Worm (Caenorhabditis elegans) whole organism, L1 larva: ENCODE data around the gene F57C2.4.
A peak's percentile ranks its signal among the peaks of the same experiment; 100 is the strongest.

Experiments used
- F16B12.6 ChIP-seq: fragments of 150-350 bp; optimal IDR thresholded peaks from 2 replicates; lab custom pipeline; 2014; ENCODE audit warnings: missing biosample characterization, missing genetic modification characterization
- Y116A8C.19 ChIP-seq: sonication (generic microtip); optimal IDR thresholded peaks from 2 replicates; lab custom pipeline; 2016; ENCODE audit warnings: missing compliant biosample characterization, missing genetic modification characterization, borderline replicate concordance
- alr-1 ChIP-seq: fragments of 200-800 bp; sonication (Bioruptor generic); optimal IDR thresholded peaks from 2 replicates; lab custom pipeline; 2018; ENCODE audit warnings: borderline replicate concordance, mild to moderate bottlenecking, missing genetic modification characterization, missing compliant biosample characterization
- aly-2 ChIP-seq: fragments of 150-350 bp; optimal IDR thresholded peaks from 2 replicates; lab custom pipeline; 2014; ENCODE audit warnings: missing biosample characterization, missing genetic modification characterization
- ama-1 ChIP-seq: fragments of 150-350 bp; optimal IDR thresholded peaks from 2 replicates; lab custom pipeline; 2014
- blmp-1 ChIP-seq: fragments of 150-350 bp; optimal IDR thresholded peaks from 2 replicates; lab custom pipeline; 2014; ENCODE audit warnings: missing biosample characterization, missing genetic modification characterization
- ceh-82 ChIP-seq, 3 experiments: fragments of 150-350 bp in 1 of 3; sonication (generic microtip) in 2 of 3; optimal IDR thresholded peaks; 2 replicates each; lab custom pipeline; 2014 to 2017; ENCODE audit warnings: missing biosample characterization in 3 of 3, missing genetic modification characterization in 3 of 3
- ceh-88 ChIP-seq: fragments of 200-800 bp; sonication (Bioruptor generic); IDR thresholded peaks from 2 replicates; pipeline ENCODE4 v1.3.6; 2022; ENCODE audit warnings: missing genetic modification characterization, missing compliant biosample characterization
- ceh-90 ChIP-seq: sonication (generic microtip); optimal IDR thresholded peaks from 2 replicates; lab custom pipeline; 2016; ENCODE audit warnings: missing genetic modification characterization, missing compliant biosample characterization
- dpl-1 ChIP-seq, 3 experiments: fragments of 150-350 bp in 2 of 3; sonication (generic microtip) in 1 of 3; optimal IDR thresholded peaks; 2 replicates each; lab custom pipeline; 2014 to 2017; ENCODE audit warnings: missing biosample characterization in 3 of 3, missing genetic modification characterization in 3 of 3, missing genetic modification reagents in 3 of 3
- dsc-1 ChIP-seq: sonication (generic microtip); optimal IDR thresholded peaks from 2 replicates; lab custom pipeline; 2016; ENCODE audit warnings: mild to moderate bottlenecking, missing genetic modification characterization, missing compliant biosample characterization
- egl-13 ChIP-seq: sonication (generic microtip); optimal IDR thresholded peaks from 2 replicates; lab custom pipeline; 2016; ENCODE audit warnings: missing genotype, missing genetic modification reagents, missing genetic modification characterization, missing compliant biosample characterization
- egl-27 ChIP-seq, 2 experiments: fragments of 150-350 bp in 1 of 2; sonication (generic microtip); optimal IDR thresholded peaks; 3 replicates each; lab custom pipeline; 2017 to 2018; ENCODE audit warnings: missing biosample characterization in 2 of 2, missing genetic modification characterization in 2 of 2, missing genetic modification reagents in 2 of 2
- ets-5 ChIP-seq: fragments of 200-800 bp; sonication (Bioruptor generic); IDR thresholded peaks from 2 replicates; pipeline ENCODE4 v1.3.6; 2022; ENCODE audit warnings: missing genetic modification characterization, missing compliant biosample characterization
- fkh-10 ChIP-seq: sonication (generic microtip); optimal IDR thresholded peaks from 2 replicates; lab custom pipeline; 2017; ENCODE audit warnings: missing biosample characterization, missing genetic modification reagents, missing genetic modification characterization
- grh-1 ChIP-seq: fragments of 200-800 bp; sonication (Bioruptor generic); IDR thresholded peaks from 2 replicates; pipeline ENCODE4 v1.3.6; 2022; ENCODE audit warnings: missing genetic modification reagents, missing genetic modification characterization, missing compliant biosample characterization
- hlh-17 ChIP-seq: fragments of 200-800 bp; sonication (Bioruptor generic); optimal IDR thresholded peaks from 2 replicates; lab custom pipeline; 2018; ENCODE audit warnings: missing genetic modification characterization, mild to moderate bottlenecking, missing compliant biosample characterization, moderate library complexity, borderline replicate concordance
- hlh-4 ChIP-seq: sonication (generic microtip); optimal IDR thresholded peaks from 2 replicates; lab custom pipeline; 2016; ENCODE audit warnings: mild to moderate bottlenecking, missing genetic modification characterization, missing compliant biosample characterization
- jun-1 ChIP-seq: fragments of 150-350 bp; optimal IDR thresholded peaks from 2 replicates; lab custom pipeline; 2014; ENCODE audit warnings: missing biosample characterization, missing genetic modification reagents, missing genetic modification characterization
- lin-13 ChIP-seq: fragments of 150-350 bp; optimal IDR thresholded peaks from 2 replicates; lab custom pipeline; 2014; ENCODE audit warnings: missing biosample characterization, missing genetic modification reagents, missing genetic modification characterization
- lin-14 ChIP-seq: fragments of 200-800 bp; sonication (Bioruptor generic); optimal IDR thresholded peaks from 2 replicates; lab custom pipeline; 2018; ENCODE audit warnings: mild to moderate bottlenecking, missing genetic modification characterization, moderate library complexity, missing compliant biosample characterization
- lin-15B ChIP-seq: fragments of 150-350 bp; sonication (generic microtip); optimal IDR thresholded peaks from 3 replicates; lab custom pipeline; 2014; ENCODE audit warnings: missing biosample characterization, missing genetic modification characterization
- lin-35 ChIP-seq, 2 experiments: fragments of 150-350 bp; optimal IDR thresholded peaks; 2 replicates each; lab custom pipeline; 2014; ENCODE audit warnings: missing biosample characterization in 2 of 2, missing genetic modification characterization in 2 of 2, missing genetic modification reagents in 2 of 2
- lir-3 ChIP-seq: sonication (generic microtip); optimal IDR thresholded peaks from 2 replicates; lab custom pipeline; 2016; ENCODE audit warnings: mild to moderate bottlenecking, missing genetic modification characterization, moderate library complexity, missing compliant biosample characterization; ENCODE audit not compliant: poor library complexity
- lsy-2 ChIP-seq, 2 experiments: fragments of 150-350 bp; optimal IDR thresholded peaks; 2 replicates each; lab custom pipeline; 2014; ENCODE audit warnings: missing biosample characterization in 2 of 2, missing genetic modification characterization in 2 of 2
- mab-9 ChIP-seq: fragments of 200-800 bp; sonication (Bioruptor generic); IDR thresholded peaks from 2 replicates; pipeline ENCODE4 v1.3.6; 2022; ENCODE audit warnings: missing genetic modification reagents, missing genetic modification characterization, missing compliant biosample characterization
- mef-2 ChIP-seq: fragments of 150-350 bp; optimal IDR thresholded peaks from 2 replicates; lab custom pipeline; 2014; ENCODE audit warnings: missing biosample characterization, missing genetic modification characterization
- mep-1 ChIP-seq: fragments of 150-350 bp; optimal IDR thresholded peaks from 2 replicates; lab custom pipeline; 2014; ENCODE audit warnings: missing biosample characterization, missing genetic modification characterization
- nhr-11 ChIP-seq: fragments of 150-350 bp; optimal IDR thresholded peaks from 2 replicates; lab custom pipeline; 2014; ENCODE audit warnings: missing biosample characterization, missing genetic modification characterization
- nhr-19 ChIP-seq: fragments of 200-800 bp; sonication (Bioruptor generic); conservative IDR thresholded peaks from 2 replicates; pipeline ENCODE4 v1.3.6; 2022; ENCODE audit warnings: missing genetic modification characterization, missing compliant biosample characterization
- nhr-20 ChIP-seq: sonication (generic microtip); optimal IDR thresholded peaks from 2 replicates; lab custom pipeline; 2016; ENCODE audit warnings: mild to moderate bottlenecking, missing genetic modification characterization, missing compliant biosample characterization
- nhr-47 ChIP-seq: sonication (generic microtip); optimal IDR thresholded peaks from 2 replicates; lab custom pipeline; 2016; ENCODE audit warnings: mild to moderate bottlenecking, missing genetic modification characterization, moderate library complexity, missing compliant biosample characterization
- nhr-71 ChIP-seq: sonication (generic microtip); optimal IDR thresholded peaks from 2 replicates; lab custom pipeline; 2016; ENCODE audit warnings: mild to moderate bottlenecking, missing genetic modification characterization, moderate library complexity, missing compliant biosample characterization
- nhr-77 ChIP-seq: fragments of 150-350 bp; optimal IDR thresholded peaks from 2 replicates; lab custom pipeline; 2014; ENCODE audit warnings: missing biosample characterization, missing genetic modification characterization
- nhr-84 ChIP-seq: sonication (generic microtip); optimal IDR thresholded peaks from 2 replicates; lab custom pipeline; 2017; ENCODE audit warnings: missing biosample characterization, missing genetic modification characterization
- nhr-90 ChIP-seq: sonication (generic microtip); optimal IDR thresholded peaks from 2 replicates; lab custom pipeline; 2016; ENCODE audit warnings: mild to moderate bottlenecking, missing genetic modification characterization, missing compliant biosample characterization; ENCODE audit not compliant: poor library complexity
- pax-3 ChIP-seq: fragments of 200-800 bp; sonication (Bioruptor generic); optimal IDR thresholded peaks from 2 replicates; lab custom pipeline; 2018; ENCODE audit warnings: mild to moderate bottlenecking, missing genetic modification characterization, moderate library complexity, missing compliant biosample characterization
- pqm-1 ChIP-seq: sonication (generic microtip); optimal IDR thresholded peaks from 3 replicates; lab custom pipeline; 2017; ENCODE audit warnings: missing biosample characterization, missing genetic modification characterization
- skn-1 ChIP-seq: fragments of 150-350 bp; optimal IDR thresholded peaks from 2 replicates; lab custom pipeline; 2014; ENCODE audit warnings: missing biosample characterization, missing genetic modification characterization
- snpc-4 ChIP-seq: fragments of 150-350 bp; optimal IDR thresholded peaks from 2 replicates; lab custom pipeline; 2014; ENCODE audit warnings: missing biosample characterization, missing genetic modification characterization
- snu-23 ChIP-seq: sonication (generic microtip); optimal IDR thresholded peaks from 2 replicates; lab custom pipeline; 2016; ENCODE audit warnings: missing genetic modification characterization, missing compliant biosample characterization
- sup-37 ChIP-seq: fragments of 200-800 bp; sonication (Bioruptor generic); optimal IDR thresholded peaks from 2 replicates; lab custom pipeline; 2018; ENCODE audit warnings: mild to moderate bottlenecking, missing genetic modification characterization, missing compliant biosample characterization
- swsn-7 ChIP-seq: sonication (generic microtip); optimal IDR thresholded peaks from 2 replicates; lab custom pipeline; 2016; ENCODE audit warnings: missing genetic modification characterization, missing compliant biosample characterization
- tbx-2 ChIP-seq: sonication (generic microtip); optimal IDR thresholded peaks from 2 replicates; lab custom pipeline; 2016; ENCODE audit warnings: missing genetic modification characterization, missing compliant biosample characterization
- tlp-1 ChIP-seq: fragments of 150-350 bp; optimal IDR thresholded peaks from 2 replicates; lab custom pipeline; 2014; ENCODE audit warnings: missing biosample characterization, missing genetic modification characterization
- unc-30 ChIP-seq: sonication (generic microtip); optimal IDR thresholded peaks from 2 replicates; lab custom pipeline; 2017; ENCODE audit warnings: missing biosample characterization, missing genetic modification characterization
- unc-86 ChIP-seq: sonication (generic microtip); optimal IDR thresholded peaks from 2 replicates; lab custom pipeline; 2016; ENCODE audit warnings: missing genetic modification characterization, missing compliant biosample characterization
- vab-15 ChIP-seq: sonication (generic microtip); optimal IDR thresholded peaks from 2 replicates; lab custom pipeline; 2017; ENCODE audit warnings: missing genotype, mild to moderate bottlenecking, missing genetic modification characterization, missing compliant biosample characterization
- xbp-1 ChIP-seq: sonication (generic microtip); optimal IDR thresholded peaks from 2 replicates; lab custom pipeline; 2016; ENCODE audit warnings: missing genetic modification characterization, missing compliant biosample characterization
- zip-4 ChIP-seq: fragments of 200-800 bp; sonication (Bioruptor generic); optimal IDR thresholded peaks from 2 replicates; lab custom pipeline; 2018; ENCODE audit warnings: mild to moderate bottlenecking, missing genetic modification characterization, moderate library complexity, missing compliant biosample characterization
- ztf-11 ChIP-seq, 2 experiments: sonication (generic microtip); optimal IDR thresholded peaks; 2 replicates each; lab custom pipeline; 2016 to 2017; ENCODE audit warnings: missing genetic modification characterization in 2 of 2, missing biosample characterization in 1 of 2, missing compliant biosample characterization in 1 of 2
- ztf-4 ChIP-seq: fragments of 150-350 bp; optimal IDR thresholded peaks from 2 replicates; lab custom pipeline; 2014; ENCODE audit warnings: missing biosample characterization, missing genetic modification characterization

The F57C2.4 gene

ce11 chrII:14528233-14528802 lies 3.2 kb downstream of the F57C2.4 start, which contains the start of the genes F57C2.5 and spat-1 (continued):
- TF ChIP-seq sup-37 (GFP tag; lab: Kevin White, UChicago) (no peak), zip-4 (GFP tag; lab: Kevin White, UChicago) (no peak), tbx-2 (tag; lab: Kevin White, UChicago) (peak; percentile 71), ceh-90 (tag; lab: Kevin White, UChicago) (peak; percentile 40), mef-2 (tag; lab: Kevin White, UChicago) (no peak), aly-2 (tag; lab: Kevin White, UChicago) (peak; percentile 46), snpc-4 (tag; lab: Kevin White, UChicago) (peak; percentile 51), ztf-11 (tag; optimal IDR thresholded peaks at IDR 0.05; lab: Kevin White, UChicago) (peak in 1 of 2 experiments; percentile 73), dsc-1 (peak; percentile 67), fkh-10 (GFP tag; lab: Kevin White, UChicago) (no peak), nhr-90 (peak; percentile 62), lir-3 (tag; lab: Kevin White, UChicago) (peak; percentile 81), unc-86 (tag; lab: Kevin White, UChicago) (peak; percentile 40), lin-13 (GFP tag; lab: Kevin White, UChicago) (peak; percentile 61), vab-15 (tag; lab: Kevin White, UChicago) (peak; percentile 89), lin-15B (tag; lab: Kevin White, UChicago) (peak; percentile 39), alr-1 (tag; lab: Kevin White, UChicago) (no peak), ets-5 (GFP tag; lab: Robert Waterston, UW) (no peak), nhr-84 (tag; lab: Kevin White, UChicago) (no peak), lin-35 (GFP tag; optimal IDR thresholded peaks at IDR 0.05; lab: Kevin White, UChicago) (peak; percentile 60 to 79), xbp-1 (tag; lab: Kevin White, UChicago) (peak; percentile 65), blmp-1 (tag; lab: Kevin White, UChicago) (peak; percentile 49), ceh-88 (GFP tag; lab: Robert Waterston, UW) (peak; percentile 71; the same call in 1 of the 2 replicates), mab-9 (GFP tag; lab: Robert Waterston, UW) (no peak), nhr-20 (peak; percentile 81), lin-14 (GFP tag; lab: Kevin White, UChicago) (no peak), ztf-4 (no peak), egl-13 (tag; lab: Kevin White, UChicago) (peak; percentile 24), nhr-71 (tag; lab: Kevin White, UChicago) (peak; percentile 86), nhr-47 (tag; lab: Kevin White, UChicago) (peak; percentile 75), pax-3 (tag; lab: Kevin White, UChicago) (peak; percentile 87), nhr-19 (peak; percentile 69), lsy-2 (tag; optimal IDR thresholded peaks at IDR 0.05; lab: Kevin White, UChicago) (peak; percentile 93 to 98), jun-1 (tag; lab: Kevin White, UChicago) (no peak), skn-1 (tag; lab: Kevin White, UChicago) (peak; percentile 30), tlp-1 (tag; lab: Kevin White, UChicago) (no peak), unc-30 (tag; lab: Kevin White, UChicago) (no peak), grh-1 (GFP tag; lab: Robert Waterston, UW) (no peak), nhr-77 (tag; lab: Kevin White, UChicago) (peak; percentile 94), egl-27 (tag; optimal IDR thresholded peaks at IDR 0.05; lab: Kevin White, UChicago) (no peak), swsn-7 (tag; lab: Kevin White, UChicago) (peak; percentile 62), snu-23 (peak; percentile 88), F16B12.6 (peak; percentile 84), hlh-17 (no peak), hlh-4 (tag; lab: Kevin White, UChicago) (no peak), ama-1 (no peak), pqm-1 (tag; lab: Kevin White, UChicago) (no peak), mep-1 (tag; lab: Kevin White, UChicago) (peak; percentile 78), ceh-82 (tag; optimal IDR thresholded peaks at IDR 0.05; lab: Kevin White, UChicago) (peak in 1 of 3 experiments; percentile 51), dpl-1 (GFP tag; optimal IDR thresholded peaks at IDR 0.05; lab: Kevin White, UChicago) (peak; percentile 56 to 68 (median 61)), nhr-11 (tag; lab: Kevin White, UChicago) (no peak), Y116A8C.19 (tag; lab: Kevin White, UChicago) (no peak)
